Worm (Caenorhabditis elegans): Measurements from ENCODE around the gene F45E12.5.

Gene F45E12.5

ce11 chrII:7283063-7283462 lies 26.9 kb downstream of the F45E12.5 start (continued):
- TF ChIP-seq zip-4 (GFP tag; optimal IDR thresholded peaks at IDR 0.05) (no peak), nhr-84 (tag; optimal IDR thresholded peaks at IDR 0.05) (no peak), irx-1 (tag; optimal IDR thresholded peaks at IDR 0.05) (no peak), ztf-4 (tag; optimal IDR thresholded peaks at IDR 0.05) (no peak), pax-3 (tag; optimal IDR thresholded peaks at IDR 0.05) (peak; percentile 81), unc-30 (tag; optimal IDR thresholded peaks at IDR 0.05) (no peak), nhr-47 (tag; optimal IDR thresholded peaks at IDR 0.05) (peak; percentile 56), unc-86 (tag; optimal IDR thresholded peaks at IDR 0.05) (no peak), fkh-10 (GFP tag; optimal IDR thresholded peaks at IDR 0.05) (no peak), ceh-88 (GFP tag; IDR thresholded peaks at IDR 0.05) (no peak), sox-4 (tag; optimal IDR thresholded peaks at IDR 0.05) (peak; percentile 70), jun-1 (tag; optimal IDR thresholded peaks at IDR 0.05) (no peak), nhr-11 (tag; optimal IDR thresholded peaks at IDR 0.05) (peak; percentile 16), C16A3.4 (tag; optimal IDR thresholded peaks at IDR 0.05) (no peak), lsy-2 (tag; optimal IDR thresholded peaks at IDR 0.05) (no peak), grh-1 (GFP tag; IDR thresholded peaks at IDR 0.05) (no peak), ceh-63 (GFP tag; optimal IDR thresholded peaks at IDR 0.05) (no peak), snpc-4 (tag; optimal IDR thresholded peaks at IDR 0.05) (no peak), alr-1 (tag; optimal IDR thresholded peaks at IDR 0.05; ENCODE audit: borderline replicate concordance) (no peak), swsn-7 (tag; optimal IDR thresholded peaks at IDR 0.05) (no peak), lir-3 (tag; optimal IDR thresholded peaks at IDR 0.05; ENCODE audit: poor library complexity) (peak; percentile 22), C04F5.9 (tag; optimal IDR thresholded peaks at IDR 0.05) (no peak), ceh-8 (GFP tag; optimal IDR thresholded peaks at IDR 0.05) (no peak), nhr-28 (tag; optimal IDR thresholded peaks at IDR 0.05) (no peak), nhr-71 (tag; optimal IDR thresholded peaks at IDR 0.05) (peak; percentile 39), efl-3 (GFP tag; optimal IDR thresholded peaks at IDR 0.05) (no peak)

DNA sequence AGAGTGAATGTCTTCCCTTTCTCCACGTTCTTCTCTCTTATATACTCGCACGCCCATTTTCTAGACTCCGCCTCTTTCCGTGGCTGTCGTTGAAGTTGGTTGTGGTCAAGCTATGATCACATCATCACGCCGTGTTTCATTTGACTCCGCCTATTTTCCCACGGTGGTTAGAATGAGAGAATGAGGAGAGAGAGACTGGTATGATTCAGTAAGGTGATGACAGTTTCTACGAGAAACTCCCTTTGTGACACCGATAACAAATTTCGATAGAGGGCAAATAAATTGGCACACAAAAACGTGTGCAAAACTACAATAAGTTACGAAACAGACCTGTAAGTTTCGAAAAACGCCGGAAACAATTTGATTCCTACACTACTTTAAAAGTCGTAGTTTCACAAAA lies 29.3 kb downstream of the F45E12.5 start:
- TF ChIP-seq nhr-20 (tag; optimal IDR thresholded peaks at IDR 0.05) (peak; percentile 25), nhr-19 (GFP tag; conservative IDR thresholded peaks at IDR 0.05) (no peak), unc-30 (tag; optimal IDR thresholded peaks at IDR 0.05) (no peak), nhr-28 (tag; optimal IDR thresholded peaks at IDR 0.05) (peak; percentile 2), ces-1 (GFP tag; optimal IDR thresholded peaks at IDR 0.05) (no peak), lin-14 (GFP tag; optimal IDR thresholded peaks at IDR 0.05) (peak; percentile 13), efl-1 (optimal IDR thresholded peaks at IDR 0.05) (no peak), efl-1 (GFP tag; optimal IDR thresholded peaks at IDR 0.05 in 1 of 2) (peak in 1 of 2 experiments; percentile 23), nhr-71 (tag; optimal IDR thresholded peaks at IDR 0.05) (peak; percentile 5), nhr-84 (tag; optimal IDR thresholded peaks at IDR 0.05) (no peak)

ce11 chrII:7279808-7280207 lies 30.1 kb downstream of the F45E12.5 start:
- peak; percentile 22 for TF ChIP-seq nhr-90 (tag; optimal IDR thresholded peaks at IDR 0.05; ENCODE audit: poor library complexity)
- no peak for TF ChIP-seq aha-1 (tag; optimal IDR thresholded peaks at IDR 0.05)
- peak; percentile 37 for TF ChIP-seq snu-23 (GFP tag; optimal IDR thresholded peaks at IDR 0.05)
- TF ChIP-seq elt-3 (tag; optimal IDR thresholded peaks at IDR 0.05), result peak in 2 of 6 experiments; percentile 29 to 63
- TF ChIP-seq tbx-2 (tag; optimal IDR thresholded peaks at IDR 0.05), result peak; percentile 25
- TF ChIP-seq nhr-84 (tag; optimal IDR thresholded peaks at IDR 0.05), result no peak
- no peak for TF ChIP-seq Y116A8C.19 (tag; optimal IDR thresholded peaks at IDR 0.05; ENCODE audit: borderline replicate concordance)
- peak; percentile 67 for TF ChIP-seq blmp-1 (tag; optimal IDR thresholded peaks at IDR 0.05)
- peak; percentile 42 for TF ChIP-seq nhr-19 (GFP tag; conservative IDR thresholded peaks at IDR 0.05)
- TF ChIP-seq nhr-85 (tag), result peak; percentile 80
- peak; percentile 76 for TF ChIP-seq nhr-20 (tag; optimal IDR thresholded peaks at IDR 0.05)
- TF ChIP-seq sox-4 (tag; optimal IDR thresholded peaks at IDR 0.05), result no peak
- TF ChIP-seq lin-14 (GFP tag; optimal IDR thresholded peaks at IDR 0.05), result peak; percentile 30
- TF ChIP-seq nhr-71 (tag; optimal IDR thresholded peaks at IDR 0.05), result peak; percentile 61
